Worm (Caenorhabditis elegans): ENCODE results near the gene anat-1.
A peak's percentile ranks its signal among the peaks of the same experiment; 100 is the strongest.

Gene anat-1

ce11 chrIV:6803805-6804344 lies 33.2 kb downstream of the anat-1 start (continued):
- TF ChIP-seq nhr-71 (tag; optimal IDR thresholded peaks at IDR 0.05): peak; percentile 38
- TF ChIP-seq efl-1 (optimal IDR thresholded peaks at IDR 0.05): no peak
- TF ChIP-seq efl-1 (GFP tag; optimal IDR thresholded peaks at IDR 0.05 in 1 of 2): peak in 1 of 2 experiments; percentile 60
- peak; percentile 61 for TF ChIP-seq blmp-1 (tag; optimal IDR thresholded peaks at IDR 0.05)
- TF ChIP-seq nhr-85 (tag): peak; percentile 72
- no peak for TF ChIP-seq aha-1 (tag; optimal IDR thresholded peaks at IDR 0.05)
- TF ChIP-seq nhr-12 (tag; optimal IDR thresholded peaks at IDR 0.05): no peak

- TF ChIP-seq mef-2 (tag; optimal IDR thresholded peaks at IDR 0.05): no peak
- no peak for TF ChIP-seq nhr-85 (tag)
- TF ChIP-seq nhr-77 (tag; optimal IDR thresholded peaks at IDR 0.05): no peak
- TF ChIP-seq pqm-1 (tag; optimal IDR thresholded peaks at IDR 0.05): no peak
- no peak for TF ChIP-seq pag-3 (tag; optimal IDR thresholded peaks at IDR 0.05; ENCODE audit: borderline replicate concordance, insufficient read depth)
- no peak for TF ChIP-seq hlh-4 (tag; optimal IDR thresholded peaks at IDR 0.05)
- TF ChIP-seq alr-1 (tag; optimal IDR thresholded peaks at IDR 0.05; ENCODE audit: borderline replicate concordance): no peak
- no peak for TF ChIP-seq fkh-4 (tag; optimal IDR thresholded peaks at IDR 0.05; ENCODE audit: borderline replicate concordance)
- no peak for TF ChIP-seq zip-4 (GFP tag; optimal IDR thresholded peaks at IDR 0.05)
- TF ChIP-seq xbp-1 (tag; optimal IDR thresholded peaks at IDR 0.05): no peak
- no peak for TF ChIP-seq blmp-1 (tag; optimal IDR thresholded peaks at IDR 0.05)
- no peak for TF ChIP-seq nhr-71 (tag; optimal IDR thresholded peaks at IDR 0.05)
Measured at ce11 chrIV:6804815-6805214, 34.2 kb downstream of the anat-1 start, which contains the start of gene C17H12.37. Gene C17H12.37, plus strand, starts transcription at chrIV:6805115.

ce11 chrIV:6806475-6807063 lies 35.9 kb downstream of the anat-1 start, which contains the start of gene C17H12.10:
Gene C17H12.10, plus strand, starts transcription at chrIV:6806799.
- TF ChIP-seq lin-35 (GFP tag; optimal IDR thresholded peaks at IDR 0.05) (peak in 1 of 2 experiments; percentile 21), ceh-82 (tag; optimal IDR thresholded peaks at IDR 0.05) (peak in 2 of 3 experiments; percentile 40 to 42), mef-2 (tag; optimal IDR thresholded peaks at IDR 0.05) (no peak), snpc-4 (tag; optimal IDR thresholded peaks at IDR 0.05) (peak; percentile 32), swsn-7 (tag; optimal IDR thresholded peaks at IDR 0.05) (peak; percentile 8), fkh-10 (GFP tag; optimal IDR thresholded peaks at IDR 0.05) (peak; percentile 77), mep-1 (tag; optimal IDR thresholded peaks at IDR 0.05) (peak; percentile 15), lin-14 (GFP tag; optimal IDR thresholded peaks at IDR 0.05) (peak; percentile 82), Y116A8C.19 (tag; optimal IDR thresholded peaks at IDR 0.05; ENCODE audit: borderline replicate concordance) (no peak), skn-1 (tag; optimal IDR thresholded peaks at IDR 0.05) (peak; percentile 56), snu-23 (GFP tag; optimal IDR thresholded peaks at IDR 0.05) (peak; percentile 22), efl-1 (optimal IDR thresholded peaks at IDR 0.05) (peak; percentile 13 to 26), efl-1 (GFP tag; optimal IDR thresholded peaks at IDR 0.05 in 1 of 2) (no peak), nhr-71 (tag; optimal IDR thresholded peaks at IDR 0.05) (peak; percentile 48), fkh-8 (tag; optimal IDR thresholded peaks at IDR 0.05) (peak; percentile 47), xbp-1 (tag; optimal IDR thresholded peaks at IDR 0.05) (no peak), unc-86 (tag; optimal IDR thresholded peaks at IDR 0.05) (peak; percentile 18), lsy-2 (tag; optimal IDR thresholded peaks at IDR 0.05) (peak in 1 of 2 experiments; percentile 67), nhr-47 (tag; optimal IDR thresholded peaks at IDR 0.05) (peak; percentile 39), vab-15 (tag; optimal IDR thresholded peaks at IDR 0.05) (no peak)

ce11 chrIV:6809756-6810155 lies 39.1 kb downstream of the anat-1 start:
- peak in 1 of 2 experiments; percentile 51 for TF ChIP-seq lin-35 (GFP tag; optimal IDR thresholded peaks at IDR 0.05)
- TF ChIP-seq F16B12.6 (tag; optimal IDR thresholded peaks at IDR 0.05): no peak
- peak; percentile 50 for TF ChIP-seq egl-13 (tag; optimal IDR thresholded peaks at IDR 0.05)
- TF ChIP-seq zag-1 (tag; optimal IDR thresholded peaks at IDR 0.05): peak; percentile 11
- peak; percentile 24 for TF ChIP-seq lin-15B (tag; optimal IDR thresholded peaks at IDR 0.05)
- TF ChIP-seq lin-39 (tag; optimal IDR thresholded peaks at IDR 0.05): no peak
- peak; percentile 57 for TF ChIP-seq snu-23 (GFP tag; optimal IDR thresholded peaks at IDR 0.05)
- peak in 1 of 2 experiments; percentile 58 for TF ChIP-seq lsy-2 (tag; optimal IDR thresholded peaks at IDR 0.05)
- no peak for TF ChIP-seq irx-1 (tag; optimal IDR thresholded peaks at IDR 0.05)
- TF ChIP-seq ceh-82 (tag; optimal IDR thresholded peaks at IDR 0.05): peak; percentile 48 to 71 (median 49)
- no peak for TF ChIP-seq nhr-84 (tag; optimal IDR thresholded peaks at IDR 0.05)
- TF ChIP-seq dsc-1 (tag; optimal IDR thresholded peaks at IDR 0.05): no peak
- no peak for TF ChIP-seq nhr-90 (tag; optimal IDR thresholded peaks at IDR 0.05; ENCODE audit: poor library complexity)
- peak; percentile 69 for TF ChIP-seq tbx-2 (tag; optimal IDR thresholded peaks at IDR 0.05)
- TF ChIP-seq fkh-10 (GFP tag; optimal IDR thresholded peaks at IDR 0.05): peak; percentile 84
- no peak for TF ChIP-seq tlp-1 (tag; optimal IDR thresholded peaks at IDR 0.05)
- TF ChIP-seq isw-1 (GFP tag; IDR thresholded peaks at IDR 0.05): peak; percentile 41
- TF ChIP-seq nhr-85 (tag): no peak
- no peak for TF ChIP-seq ceh-88 (GFP tag; IDR thresholded peaks at IDR 0.05)
- TF ChIP-seq fkh-8 (tag; optimal IDR thresholded peaks at IDR 0.05): peak; percentile 73
- peak in 1 of 2 experiments; percentile 32 for TF ChIP-seq egl-27 (tag; optimal IDR thresholded peaks at IDR 0.05)
- TF ChIP-seq nhr-19 (GFP tag; conservative IDR thresholded peaks at IDR 0.05): peak; percentile 41
